Fruit fly (Drosophila melanogaster): ENCODE results near the gene CG3345.

The CG3345 gene

dm6 chr2L:298285-298644 lies 29.4 kb downstream of the CG3345 start (continued):
- TF ChIP-seq CG31224 (GFP tag; IDR thresholded peaks at IDR 0.05) (no peak), otp (GFP tag; IDR thresholded peaks at IDR 0.05) (no peak), CG4360 (GFP tag; IDR thresholded peaks at IDR 0.05) (no peak), sima (GFP tag; optimal IDR thresholded peaks at IDR 0.05) (no peak), ranshi (GFP tag; IDR thresholded peaks at IDR 0.05) (no peak), tll (GFP tag; optimal IDR thresholded peaks at IDR 0.05) (no peak), CG11456 (GFP tag; IDR thresholded peaks at IDR 0.05) (no peak), Pdp1 (GFP tag; optimal IDR thresholded peaks at IDR 0.05) (peak in 1 of 2 experiments; percentile 33), zfh2 (GFP tag; optimal IDR thresholded peaks at IDR 0.05) (no peak), z (GFP tag; IDR thresholded peaks at IDR 0.05) (no peak), Hmr (GFP tag; optimal IDR thresholded peaks at IDR 0.05) (no peak), CG15696 (tag; optimal IDR thresholded peaks at IDR 0.05) (no peak), Nf-YC (tag; optimal IDR thresholded peaks at IDR 0.05) (no peak), gsb-n (tag; optimal IDR thresholded peaks at IDR 0.05) (no peak), CG7928 (GFP tag; optimal IDR thresholded peaks at IDR 0.05) (no peak), her (GFP tag; optimal IDR thresholded peaks at IDR 0.05) (no peak), Aef1 (GFP tag; IDR thresholded peaks at IDR 0.05) (no peak), C15 (GFP tag; IDR thresholded peaks at IDR 0.05) (no peak), HmgZ (tag; optimal IDR thresholded peaks at IDR 0.05) (no peak), CG11398 (GFP tag; optimal IDR thresholded peaks at IDR 0.05) (no peak), CG18764 (GFP tag; optimal IDR thresholded peaks at IDR 0.05) (no peak), Bdp1 (GFP tag; optimal IDR thresholded peaks at IDR 0.05) (no peak), MTF-1 (GFP tag; optimal IDR thresholded peaks at IDR 0.05; ENCODE audit: borderline replicate concordance) (peak; percentile 13), jumu (GFP tag; optimal IDR thresholded peaks at IDR 0.05) (no peak), CkIIα-i1 (GFP tag; IDR thresholded peaks at IDR 0.05) (no peak), Hmx (GFP tag; optimal IDR thresholded peaks at IDR 0.05) (no peak), CG8290 (GFP tag; optimal IDR thresholded peaks at IDR 0.05) (no peak), CG8290 (tag; optimal IDR thresholded peaks at IDR 0.05) (peak in 1 of 2 experiments; percentile 48), D19B (GFP tag; optimal IDR thresholded peaks at IDR 0.05) (no peak), B-H2 (GFP tag; optimal IDR thresholded peaks at IDR 0.05) (no peak), CG4730 (GFP tag; IDR thresholded peaks at IDR 0.05) (no peak), gsb (GFP tag; IDR thresholded peaks at IDR 0.05) (no peak), Bgb (GFP tag; IDR thresholded peaks at IDR 0.05; ENCODE audit: partially characterized antibody) (no peak), CG7357 (GFP tag; IDR thresholded peaks at IDR 0.05) (no peak), fru (optimal IDR thresholded peaks at IDR 0.05) (no peak), Vsx1 (GFP tag; optimal IDR thresholded peaks at IDR 0.05) (no peak), CG1529 (GFP tag; optimal IDR thresholded peaks at IDR 0.05) (no peak), CG10209 (GFP tag; optimal IDR thresholded peaks at IDR 0.05) (no peak), CG4282 (GFP tag; optimal IDR thresholded peaks at IDR 0.05) (no peak), Hr39 (optimal IDR thresholded peaks at IDR 0.05) (no peak), exex (tag; optimal IDR thresholded peaks at IDR 0.05) (peak; percentile 1), CG9727 (GFP tag; optimal IDR thresholded peaks at IDR 0.05) (peak; percentile 86), Dref (GFP tag; IDR thresholded peaks at IDR 0.05) (no peak), cad (GFP tag; optimal IDR thresholded peaks at IDR 0.05) (no peak), odd (GFP tag; optimal IDR thresholded peaks at IDR 0.05) (no peak), CG5180 (GFP tag; optimal IDR thresholded peaks at IDR 0.05) (no peak), trh (GFP tag; optimal IDR thresholded peaks at IDR 0.05) (no peak), CG7556 (GFP tag; optimal IDR thresholded peaks at IDR 0.05) (no peak), ftz-f1 (GFP tag; optimal IDR thresholded peaks at IDR 0.05) (peak; percentile 31), CG10431 (GFP tag; optimal IDR thresholded peaks at IDR 0.05) (no peak), bigmax (GFP tag; optimal IDR thresholded peaks at IDR 0.05) (no peak), ken (GFP tag; IDR thresholded peaks at IDR 0.05) (no peak), sr (GFP tag; IDR thresholded peaks at IDR 0.05) (no peak), CG15601 (tag; optimal IDR thresholded peaks at IDR 0.05) (no peak)
